Fruit fly (Drosophila melanogaster) whole organism, embryonic: ENCODE data around the gene Stat92E.
A peak's percentile ranks its signal among the peaks of the same experiment; 100 is the strongest.

ENCODE experiments used
- Atf-2 ChIP-seq: fragments of 200-800 bp; sonication (Bioruptor generic); optimal IDR thresholded peaks from 2 replicates; lab custom pipeline; 2016; ENCODE audit warnings: missing biosample characterization, missing genetic modification characterization
- Bgb ChIP-seq: fragments of 200-800 bp; sonication (Bioruptor generic); IDR thresholded peaks from 2 replicates; pipeline ENCODE4 v1.3.6; 2022; ENCODE audit warnings: missing biosample characterization, missing genetic modification characterization; ENCODE audit not compliant: partially characterized antibody
- Bteb2 ChIP-seq: fragments of 200-800 bp; sonication (Bioruptor generic); optimal IDR thresholded peaks from 2 replicates; lab custom pipeline; 2016; ENCODE audit warnings: missing biosample characterization, missing genetic modification characterization
- C15 ChIP-seq: fragments of 200-800 bp; sonication (Bioruptor generic); IDR thresholded peaks from 3 replicates; pipeline ENCODE4 v1.3.6; 2022; ENCODE audit warnings: missing biosample characterization, missing genetic modification characterization
- CG10267 ChIP-seq: fragments of 200-800 bp; sonication (Bioruptor generic); optimal IDR thresholded peaks from 2 replicates; lab custom pipeline; 2018; ENCODE audit warnings: missing biosample characterization, mild to moderate bottlenecking, missing genetic modification characterization, moderate library complexity
- CG10543 ChIP-seq: fragments of 200-800 bp; sonication (Bioruptor generic); optimal IDR thresholded peaks from 3 replicates; lab custom pipeline; 2017; ENCODE audit warnings: missing biosample characterization, mild to moderate bottlenecking, missing genetic modification characterization, moderate library complexity
- CG1233 ChIP-seq: fragments of 200-800 bp; sonication (Bioruptor generic); optimal IDR thresholded peaks from 4 replicates; lab custom pipeline; 2018; ENCODE audit warnings: missing biosample characterization, mild to moderate bottlenecking, missing genetic modification characterization
- CG12744 ChIP-seq: fragments of 200-800 bp; sonication (Bioruptor generic); optimal IDR thresholded peaks from 2 replicates; lab custom pipeline; 2016; ENCODE audit warnings: missing biosample characterization, missing genetic modification characterization
- CG12769 ChIP-seq: fragments of 200-800 bp; sonication (Bioruptor generic); optimal IDR thresholded peaks from 2 replicates; lab custom pipeline; 2019; ENCODE audit warnings: missing biosample characterization, mild to moderate bottlenecking, missing genetic modification characterization, moderate library complexity
- CG13894 ChIP-seq: fragments of 200-800 bp; sonication (Bioruptor generic); optimal IDR thresholded peaks from 3 replicates; lab custom pipeline; 2018; ENCODE audit warnings: missing biosample characterization, mild to moderate bottlenecking, missing genetic modification characterization, moderate library complexity
- CG14710 ChIP-seq: fragments of 200-800 bp; sonication (Bioruptor generic); optimal IDR thresholded peaks from 3 replicates; lab custom pipeline; 2019; ENCODE audit warnings: missing biosample characterization, mild to moderate bottlenecking, missing genetic modification characterization, moderate library complexity
- CG14965 ChIP-seq: fragments of 200-800 bp; sonication (Bioruptor generic); optimal IDR thresholded peaks from 2 replicates; lab custom pipeline; 2016; ENCODE audit warnings: missing biosample characterization, missing genetic modification characterization, borderline replicate concordance
- CG15269 ChIP-seq: fragments of 200-800 bp; sonication (Bioruptor generic); optimal IDR thresholded peaks from 2 replicates; lab custom pipeline; 2018; ENCODE audit warnings: missing biosample characterization, mild to moderate bottlenecking, missing genetic modification characterization, moderate library complexity
- CG15514 ChIP-seq: fragments of 200-800 bp; sonication (Bioruptor generic); optimal IDR thresholded peaks from 3 replicates; lab custom pipeline; 2017; ENCODE audit warnings: missing biosample characterization, missing genetic modification characterization, mild to moderate bottlenecking, moderate library complexity, missing genetic modification reagents
- CG17361 ChIP-seq: fragments of 200-800 bp; sonication (Bioruptor generic); IDR thresholded peaks from 3 replicates; pipeline ENCODE4 v1.3.6; 2022; ENCODE audit warnings: missing biosample characterization, missing genetic modification characterization
- CG17829 ChIP-seq: fragments of 200-800 bp; optimal IDR thresholded peaks from 2 replicates; lab custom pipeline; 2019; ENCODE audit warnings: missing biosample characterization, mild to moderate bottlenecking, missing genetic modification characterization, moderate library complexity
- CG32772 ChIP-seq: fragments of 200-800 bp; sonication (Bioruptor generic); IDR thresholded peaks from 2 replicates; pipeline ENCODE4 v1.3.6; 2022; ENCODE audit warnings: missing biosample characterization, missing genetic modification characterization
- CG33213 ChIP-seq: fragments of 200-800 bp; sonication (Bioruptor generic); optimal IDR thresholded peaks from 3 replicates; lab custom pipeline; 2016; ENCODE audit warnings: missing biosample characterization, missing genetic modification characterization
- CG34224 ChIP-seq: fragments of 200-800 bp; sonication (Bioruptor generic); IDR thresholded peaks from 3 replicates; pipeline ENCODE4 v1.3.6; 2022; ENCODE audit warnings: missing biosample characterization, missing genetic modification characterization; ENCODE audit not compliant: partially characterized antibody
- CG3838 ChIP-seq: fragments of 200-800 bp; sonication (Bioruptor generic); optimal IDR thresholded peaks from 3 replicates; lab custom pipeline; 2016; ENCODE audit warnings: missing biosample characterization, missing genetic modification characterization
- CG4707 ChIP-seq: fragments of 200-800 bp; sonication (Bioruptor generic); optimal IDR thresholded peaks from 2 replicates; lab custom pipeline; 2018; ENCODE audit warnings: missing biosample characterization, mild to moderate bottlenecking, missing genetic modification characterization, moderate library complexity
- CG6689 ChIP-seq: fragments of 200-800 bp; sonication (Bioruptor generic); IDR thresholded peaks from 2 replicates; pipeline ENCODE4 v1.3.6; 2022; ENCODE audit warnings: missing biosample characterization, missing genetic modification characterization
- CG7745 ChIP-seq: fragments of 200-800 bp; sonication (Bioruptor generic); optimal IDR thresholded peaks from 2 replicates; lab custom pipeline; 2018; ENCODE audit warnings: missing biosample characterization, mild to moderate bottlenecking, missing genetic modification characterization, moderate library complexity
- Dll ChIP-seq: fragments of 200-800 bp; sonication (Bioruptor generic); IDR thresholded peaks from 4 replicates; pipeline ENCODE4 v1.3.6; 2022; ENCODE audit warnings: missing biosample characterization, missing genetic modification characterization; ENCODE audit not compliant: partially characterized antibody
- Doc2 ChIP-seq: fragments of 200-800 bp; sonication (Bioruptor generic); IDR thresholded peaks from 2 replicates; pipeline ENCODE4 v1.3.6; 2022; ENCODE audit warnings: missing biosample characterization, missing genetic modification characterization
- Med ChIP-seq: fragments of 200-800 bp; sonication (Bioruptor generic); peaks from one replicate; lab custom pipeline; 2016; ENCODE audit warnings: missing biosample characterization, missing genetic modification characterization, mild to moderate bottlenecking, inconsistent platforms, moderate library complexity
- Stat92E ChIP-seq, 3 experiments: fragments of >200 bp in 2 of 3; fragments of 200-800 bp in 1 of 3; sonication (Bioruptor generic) in 1 of 3; optimal IDR thresholded peaks; 2 replicates each; lab custom pipeline; 2017 to 2019; ENCODE audit warnings: missing biosample characterization in 3 of 3, missing genetic modification characterization in 3 of 3, mild to moderate bottlenecking in 1 of 3, moderate library complexity in 1 of 3
- TFAM ChIP-seq: fragments of 200-800 bp; sonication (Bioruptor generic); optimal IDR thresholded peaks from 2 replicates; lab custom pipeline; 2017; ENCODE audit warnings: missing biosample characterization, missing genetic modification characterization, inconsistent platforms
- Trl ChIP-seq, 3 experiments: fragments of >200 bp in 2 of 3; fragments of 200-800 bp in 1 of 3; sonication (Bioruptor generic) in 1 of 3; optimal IDR thresholded peaks; 2 replicates in 1 of 3; 3 replicates in 2 of 3; lab custom pipeline; 2016 to 2017; ENCODE audit warnings: missing biosample characterization in 1 of 3, missing genetic modification characterization in 1 of 3
- ac ChIP-seq: fragments of 200-800 bp; sonication (Bioruptor generic); optimal IDR thresholded peaks from 3 replicates; lab custom pipeline; 2017; ENCODE audit warnings: missing biosample characterization, mild to moderate bottlenecking, missing genetic modification characterization
- ato ChIP-seq: fragments of 200-800 bp; sonication (Bioruptor generic); IDR thresholded peaks from 2 replicates; pipeline ENCODE4 v1.3.6; 2022; ENCODE audit warnings: missing biosample characterization, missing genetic modification characterization; ENCODE audit not compliant: partially characterized antibody
- btn ChIP-seq: fragments of 200-800 bp; sonication (Bioruptor generic); optimal IDR thresholded peaks from 2 replicates; lab custom pipeline; 2016; ENCODE audit warnings: missing biosample characterization, missing genetic modification characterization
- disco-r ChIP-seq: fragments of 200-800 bp; sonication (Bioruptor generic); optimal IDR thresholded peaks from 2 replicates; lab custom pipeline; 2016; ENCODE audit warnings: missing biosample characterization, missing genetic modification characterization
- fd64A ChIP-seq: fragments of 200-800 bp; sonication (Bioruptor generic); optimal IDR thresholded peaks from 3 replicates; lab custom pipeline; 2018; ENCODE audit warnings: missing biosample characterization, mild to moderate bottlenecking, missing genetic modification characterization
- gcm2 ChIP-seq: fragments of 200-800 bp; sonication (Bioruptor generic); optimal IDR thresholded peaks from 2 replicates; lab custom pipeline; 2016; ENCODE audit warnings: missing biosample characterization, missing genetic modification characterization
- h ChIP-seq: fragments of >200 bp; optimal IDR thresholded peaks from 2 replicates; lab custom pipeline; 2017
- inv ChIP-seq: fragments of 200-800 bp; sonication (Bioruptor generic); IDR thresholded peaks from 2 replicates; pipeline ENCODE4 v1.3.6; 2022; ENCODE audit warnings: missing biosample characterization, missing genetic modification characterization; ENCODE audit not compliant: partially characterized antibody
- lola ChIP-seq, 3 experiments: fragments of >200 bp in 2 of 3; fragments of 200-800 bp in 1 of 3; sonication (Bioruptor generic) in 1 of 3; optimal IDR thresholded peaks; 2 replicates each; lab custom pipeline; 2017 to 2019; ENCODE audit warnings: missing biosample characterization in 3 of 3, missing genetic modification characterization in 3 of 3, mild to moderate bottlenecking in 1 of 3, moderate library complexity in 1 of 3
- nau ChIP-seq: fragments of 200-800 bp; sonication (Bioruptor generic); optimal IDR thresholded peaks from 3 replicates; lab custom pipeline; 2017; ENCODE audit warnings: missing biosample characterization, mild to moderate bottlenecking, missing genetic modification characterization, missing genetic modification reagents
- pita ChIP-seq: fragments of 200-800 bp; sonication (Bioruptor generic); optimal IDR thresholded peaks from 2 replicates; lab custom pipeline; 2017; ENCODE audit warnings: missing biosample characterization, mild to moderate bottlenecking, missing genetic modification characterization
- row ChIP-seq: fragments of 200-800 bp; sonication (Bioruptor generic); IDR thresholded peaks from 3 replicates; pipeline ENCODE4 v1.3.6; 2022; ENCODE audit warnings: missing biosample characterization, missing genetic modification characterization
- scrt ChIP-seq: fragments of 200-800 bp; sonication (Bioruptor generic); optimal IDR thresholded peaks from 2 replicates; lab custom pipeline; 2018; ENCODE audit warnings: missing biosample characterization, mild to moderate bottlenecking, missing genetic modification characterization, moderate library complexity
- slp2 ChIP-seq: fragments of 200-800 bp; sonication (Bioruptor generic); optimal IDR thresholded peaks from 2 replicates; lab custom pipeline; 2016; ENCODE audit warnings: missing biosample characterization, missing genetic modification characterization
- ssp ChIP-seq: fragments of 200-800 bp; sonication (Bioruptor generic); IDR thresholded peaks from 2 replicates; pipeline ENCODE4 v1.3.6; 2022; ENCODE audit warnings: missing biosample characterization, missing genetic modification characterization
- unc-4 ChIP-seq: fragments of 200-800 bp; sonication (Bioruptor generic); IDR thresholded peaks from 2 replicates; pipeline ENCODE4 v1.3.6; 2022; ENCODE audit warnings: missing biosample characterization, missing genetic modification characterization; ENCODE audit not compliant: partially characterized antibody
- wek ChIP-seq: fragments of 200-800 bp; sonication (Bioruptor generic); optimal IDR thresholded peaks from 3 replicates; lab custom pipeline; 2018; ENCODE audit warnings: missing biosample characterization, mild to moderate bottlenecking, missing genetic modification characterization, moderate library complexity
- wor ChIP-seq: fragments of 200-800 bp; sonication (Bioruptor generic); IDR thresholded peaks from 2 replicates; pipeline ENCODE4 v1.3.6; 2022; ENCODE audit warnings: missing biosample characterization, missing genetic modification characterization
- zf30C ChIP-seq: fragments of 200-800 bp; sonication (Bioruptor generic); optimal IDR thresholded peaks from 3 replicates; lab custom pipeline; 2018; ENCODE audit warnings: missing biosample characterization, mild to moderate bottlenecking, missing genetic modification characterization

Gene Stat92E

dm6 chr3R:20560668-20561226, 8.6 kb upstream of the Stat92E start, which contains the start of gene CG5191:
Gene CG5191 (plus strand): TSS chr3R:20560865.
- no peak for TF ChIP-seq h (lab: Kevin White, UChicago)
- no peak for TF ChIP-seq CG3838 (GFP tag; lab: Kevin White, UChicago)
- peak; percentile 54 for TF ChIP-seq Bgb (GFP tag; lab: Robert Waterston, UW)
- TF ChIP-seq gcm2 (GFP tag; lab: Kevin White, UChicago): no peak
- peak; percentile 16 for TF ChIP-seq CG13894
- TF ChIP-seq Med: peak; percentile 4
- TF ChIP-seq ato (GFP tag; lab: Robert Waterston, UW): no peak
- 0 out of 3 replicates have a peak, but pooled peaks have one; percentile 20 for TF ChIP-seq CG34224 (GFP tag; lab: Robert Waterston, UW)
- TF ChIP-seq nau: no peak
- peak; percentile 97 for TF ChIP-seq CG7745 (tag; lab: Kevin White, UChicago)
- 0 out of 2 replicates have a peak, but pooled peaks have one; percentile 31 for TF ChIP-seq unc-4 (GFP tag; lab: Robert Waterston, UW)
- TF ChIP-seq CG12744 (GFP tag; lab: Kevin White, UChicago): no peak
- TF ChIP-seq Doc2 (GFP tag; lab: Robert Waterston, UW): no peak
- TF ChIP-seq CG10267 (tag; lab: Kevin White, UChicago): no peak
- no peak for TF ChIP-seq slp2 (GFP tag; lab: Kevin White, UChicago)
- peak; percentile 1 for TF ChIP-seq CG14710
- TF ChIP-seq CG4707: peak; percentile 97
- no peak for TF ChIP-seq CG33213 (GFP tag; lab: Kevin White, UChicago)
- TF ChIP-seq CG15514 (GFP tag; lab: Kevin White, UChicago): no peak
- TF ChIP-seq Dll: peak; percentile 55; the same call in 3 of the 4 replicates
- no peak for TF ChIP-seq disco-r
- TF ChIP-seq zf30C (GFP tag; lab: Kevin White, UChicago): no peak
- peak; percentile 13 for TF ChIP-seq ac
- no peak for TF ChIP-seq ssp (GFP tag; lab: Robert Waterston, UW)
- TF ChIP-seq CG17361 (GFP tag; lab: Robert Waterston, UW): 0 out of 3 replicates have a peak, but pooled peaks have one; percentile 15
- peak; percentile 30 for TF ChIP-seq fd64A (GFP tag; lab: Kevin White, UChicago)
- TF ChIP-seq CG32772 (GFP tag; lab: Robert Waterston, UW): no peak
- TF ChIP-seq CG17829 (tag; lab: Kevin White, UChicago): no peak
- no peak for TF ChIP-seq CG6689
- TF ChIP-seq wek (GFP tag; lab: Kevin White, UChicago): no peak
- TF ChIP-seq inv (GFP tag; lab: Robert Waterston, UW): no peak
- TF ChIP-seq TFAM (GFP tag; lab: Kevin White, UChicago): no peak
- TF ChIP-seq Stat92E (GFP tag; optimal IDR thresholded peaks at IDR 0.05; lab: Kevin White, UChicago): peak in 1 of 3 experiments; percentile 20
- TF ChIP-seq Bteb2 (GFP tag; lab: Kevin White, UChicago): no peak
- TF ChIP-seq CG10543 (GFP tag; lab: Kevin White, UChicago): peak; percentile 12
- TF ChIP-seq pita (GFP tag; lab: Kevin White, UChicago): no peak
- TF ChIP-seq Atf-2 (GFP tag; lab: Kevin White, UChicago): no peak
- no peak for TF ChIP-seq C15 (GFP tag; lab: Robert Waterston, UW)
- TF ChIP-seq scrt (GFP tag; lab: Kevin White, UChicago): no peak
- no peak for TF ChIP-seq CG15269 (tag; lab: Kevin White, UChicago)
- TF ChIP-seq CG14965 (GFP tag; lab: Kevin White, UChicago): no peak
- no peak for TF ChIP-seq CG1233 (GFP tag; lab: Kevin White, UChicago)
- TF ChIP-seq row (GFP tag; lab: Robert Waterston, UW): peak; percentile 77
- TF ChIP-seq lola (GFP tag; optimal IDR thresholded peaks at IDR 0.05; lab: Kevin White, UChicago): peak in 1 of 3 experiments; percentile 23
- TF ChIP-seq CG12769 (tag; lab: Kevin White, UChicago): peak; percentile 12
- TF ChIP-seq btn: no peak
- TF ChIP-seq Trl (optimal IDR thresholded peaks at IDR 0.05; lab: Kevin White, UChicago): no peak
- no peak for TF ChIP-seq Trl (GFP tag; optimal IDR thresholded peaks at IDR 0.05; lab: Kevin White, UChicago)
- 0 out of 2 replicates have a peak, but pooled peaks have one; percentile 10 for TF ChIP-seq wor (GFP tag; lab: Robert Waterston, UW)
